Worm (Caenorhabditis elegans): ENCODE data around the gene rabr-1.

ce11 chrX:2513667-2514198 lies 17.8 kb downstream of the rabr-1 start:
- TF ChIP-seq cey-2 (tag; optimal IDR thresholded peaks at IDR 0.05; ENCODE audit: borderline replicate concordance, insufficient read depth) = no peak
- no peak for TF ChIP-seq Y75B8A.6 (GFP tag; IDR thresholded peaks at IDR 0.05)
- TF ChIP-seq dmd-6 (GFP tag; IDR thresholded peaks at IDR 0.05) = no peak
- TF ChIP-seq zag-1 (tag; optimal IDR thresholded peaks at IDR 0.05) = no peak
- TF ChIP-seq lin-39 (tag; optimal IDR thresholded peaks at IDR 0.05) = no peak
- TF ChIP-seq aly-2 (tag; optimal IDR thresholded peaks at IDR 0.05) = no peak
- no peak for TF ChIP-seq mep-1 (tag; optimal IDR thresholded peaks at IDR 0.05)
- no peak for TF ChIP-seq ztf-11 (tag; optimal IDR thresholded peaks at IDR 0.05)
- no peak for TF ChIP-seq nhr-77 (tag; optimal IDR thresholded peaks at IDR 0.05)
- TF ChIP-seq nhr-11 (tag; optimal IDR thresholded peaks at IDR 0.05) = no peak
- TF ChIP-seq skn-1 (tag; optimal IDR thresholded peaks at IDR 0.05) = no peak
- no peak for TF ChIP-seq T26A8.4 (GFP tag; IDR thresholded peaks at IDR 0.05)
- TF ChIP-seq ama-1 (optimal IDR thresholded peaks at IDR 0.05) = no peak
